Worm (Caenorhabditis elegans) whole organism, L4/young adult: ENCODE data around the gene T24B8.7.

Experiments
- W03F9.2 ChIP-seq: fragments of 150-350 bp; optimal IDR thresholded peaks from 2 replicates; lab custom pipeline; 2014; ENCODE audit warnings: missing biosample characterization, missing genetic modification characterization
- dao-5 ChIP-seq: sonication (generic microtip); optimal IDR thresholded peaks from 2 replicates; lab custom pipeline; 2016; ENCODE audit warnings: missing genotype, missing genetic modification characterization, moderate library complexity, missing compliant biosample characterization
- him-1 ChIP-seq: sonication (generic microtip); optimal IDR thresholded peaks from 2 replicates; lab custom pipeline; 2016; ENCODE audit warnings: missing genotype, missing genetic modification reagents, missing genetic modification characterization, missing compliant biosample characterization

DNA sequence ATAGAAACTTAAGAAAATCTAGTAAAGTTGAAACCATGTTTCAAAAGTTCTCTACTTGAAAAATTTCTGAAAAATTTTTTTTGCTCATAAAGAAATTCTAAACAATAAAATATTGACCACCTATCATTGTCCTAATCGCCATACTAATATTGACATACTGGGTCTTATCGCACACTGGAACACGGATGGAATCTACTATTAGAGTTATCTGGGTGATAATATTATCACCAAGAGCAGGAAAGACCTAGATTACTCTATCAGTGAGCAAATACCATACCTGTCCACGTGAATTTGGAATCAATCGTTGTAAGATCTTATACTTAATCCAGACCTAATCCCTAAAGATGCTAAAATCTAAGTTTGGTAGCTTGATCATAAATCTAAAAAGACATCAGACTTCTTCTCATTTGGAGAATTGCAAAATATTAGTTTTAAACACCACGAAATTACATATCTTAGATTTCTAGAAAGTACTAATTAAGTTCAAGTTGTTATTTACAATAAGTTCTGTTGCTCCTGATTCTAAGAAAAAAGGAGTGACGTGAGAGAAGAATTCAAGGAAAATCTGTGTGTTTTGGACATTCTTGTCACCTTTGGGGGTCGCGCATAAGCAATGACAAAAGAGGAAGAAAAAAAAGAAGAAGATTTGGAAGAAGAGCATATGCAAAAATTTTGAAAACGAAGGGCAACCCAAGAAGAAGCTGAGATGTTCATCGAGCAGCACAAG, 43.3 kb downstream of the T24B8.7 start:
- no peak for TF ChIP-seq him-1 (tag; lab: Kevin White, UChicago)
- no peak for TF ChIP-seq dao-5 (tag; lab: Kevin White, UChicago)
- no peak for TF ChIP-seq W03F9.2 (tag; lab: Kevin White, UChicago)
